Fruit fly (Drosophila melanogaster) whole organism, prepupa: Measurements from ENCODE around the gene CG14223.
A peak's percentile ranks its signal among the peaks of the same experiment; 100 is the strongest.

Source experiments
- Blimp-1 ChIP-seq: fragments of 200-800 bp; sonication (Bioruptor generic); optimal IDR thresholded peaks from 3 replicates; lab custom pipeline; 2017; ENCODE audit warnings: missing biosample characterization, missing genetic modification characterization, mild to moderate bottlenecking, moderate library complexity, missing genetic modification reagents
- CG10631 ChIP-seq: fragments of 200-800 bp; sonication (Bioruptor generic); optimal IDR thresholded peaks from 2 replicates; lab custom pipeline; 2016; ENCODE audit warnings: missing biosample characterization, missing genetic modification characterization
- CG10669 ChIP-seq: fragments of 200-800 bp; sonication (Bioruptor generic); optimal IDR thresholded peaks from 3 replicates; lab custom pipeline; 2018; ENCODE audit warnings: missing biosample characterization, mild to moderate bottlenecking, missing genetic modification characterization, moderate library complexity
- CG11294 ChIP-seq: fragments of 200-800 bp; sonication (Bioruptor generic); IDR thresholded peaks from 2 replicates; pipeline ENCODE4 v1.3.6; 2022; ENCODE audit warnings: missing biosample characterization, missing genetic modification characterization
- CG11762 ChIP-seq: fragments of 200-800 bp; sonication (Bioruptor generic); optimal IDR thresholded peaks from 3 replicates; lab custom pipeline; 2016; ENCODE audit warnings: missing biosample characterization, missing genetic modification characterization; ENCODE audit not compliant: insufficient read depth
- CG15336 ChIP-seq: fragments of 200-800 bp; sonication (Bioruptor generic); IDR thresholded peaks from 2 replicates; pipeline ENCODE4 v1.3.6; 2022; ENCODE audit warnings: missing biosample characterization, missing genetic modification characterization
- CG1621 ChIP-seq: fragments of 200-800 bp; sonication (Bioruptor generic); optimal IDR thresholded peaks from 3 replicates; lab custom pipeline; 2018; ENCODE audit warnings: missing biosample characterization, mild to moderate bottlenecking, missing genetic modification characterization
- CG16779 ChIP-seq: fragments of 200-800 bp; sonication (Bioruptor generic); optimal IDR thresholded peaks from 3 replicates; lab custom pipeline; 2017; ENCODE audit warnings: missing biosample characterization, mild to moderate bottlenecking, missing genetic modification characterization
- CG31627 ChIP-seq: fragments of 200-800 bp; sonication (Bioruptor generic); optimal IDR thresholded peaks from 3 replicates; lab custom pipeline; 2016; ENCODE audit warnings: missing biosample characterization, missing genetic modification characterization
- CG32006 ChIP-seq: fragments of 200-800 bp; sonication (Bioruptor generic); optimal IDR thresholded peaks from 3 replicates; lab custom pipeline; 2017; ENCODE audit warnings: missing biosample characterization, mild to moderate bottlenecking, missing genetic modification characterization
- CG34406 ChIP-seq: fragments of 200-800 bp; sonication (Bioruptor generic); optimal IDR thresholded peaks from 3 replicates; lab custom pipeline; 2016; ENCODE audit warnings: missing biosample characterization, missing genetic modification characterization
- CG3919 ChIP-seq: fragments of 200-800 bp; sonication (Bioruptor generic); optimal IDR thresholded peaks from 3 replicates; lab custom pipeline; 2016; ENCODE audit warnings: missing biosample characterization, missing genetic modification characterization
- CG4318 ChIP-seq: fragments of 200-800 bp; sonication (Bioruptor generic); optimal IDR thresholded peaks from 3 replicates; lab custom pipeline; 2017; ENCODE audit warnings: missing biosample characterization, mild to moderate bottlenecking, missing genetic modification characterization
- CG6276 ChIP-seq: fragments of 200-800 bp; sonication (Bioruptor generic); optimal IDR thresholded peaks from 2 replicates; lab custom pipeline; 2017; ENCODE audit warnings: missing biosample characterization, mild to moderate bottlenecking, missing genetic modification characterization
- CG6792 ChIP-seq: fragments of 200-800 bp; sonication (Bioruptor generic); optimal IDR thresholded peaks from 3 replicates; lab custom pipeline; 2016; ENCODE audit warnings: missing biosample characterization, missing genetic modification characterization
- CG6808 ChIP-seq: fragments of 200-800 bp; sonication (Bioruptor generic); optimal IDR thresholded peaks from 3 replicates; lab custom pipeline; 2017; ENCODE audit warnings: missing biosample characterization, missing genetic modification characterization, mild to moderate bottlenecking, moderate library complexity, missing genetic modification reagents
- CG8319 ChIP-seq: fragments of 200-800 bp; sonication (Bioruptor generic); optimal IDR thresholded peaks from 3 replicates; lab custom pipeline; 2016; ENCODE audit warnings: missing biosample characterization, missing genetic modification characterization
- CG8632 ChIP-seq: fragments of 200-800 bp; sonication (Bioruptor generic); optimal IDR thresholded peaks from 3 replicates; lab custom pipeline; 2016; ENCODE audit warnings: missing biosample characterization, missing genetic modification characterization
- Eip75B ChIP-seq: fragments of 200-800 bp; sonication (Bioruptor generic); optimal IDR thresholded peaks from 3 replicates; lab custom pipeline; 2016; ENCODE audit warnings: missing biosample characterization, missing genetic modification characterization
- Eip78C ChIP-seq: fragments of 200-800 bp; sonication (Bioruptor generic); peaks from one replicate; lab custom pipeline; 2016; ENCODE audit warnings: missing biosample characterization, missing genetic modification characterization
- Eip93F ChIP-seq: fragments of 200-800 bp; sonication (Bioruptor generic); optimal IDR thresholded peaks from 2 replicates; lab custom pipeline; 2016; ENCODE audit warnings: missing biosample characterization, mild to moderate bottlenecking, missing genetic modification characterization
- Ets21C ChIP-seq: fragments of 200-800 bp; sonication (Bioruptor generic); optimal IDR thresholded peaks from 3 replicates; lab custom pipeline; 2016; ENCODE audit warnings: missing biosample characterization, missing genetic modification characterization
- Ets96B ChIP-seq: fragments of 200-800 bp; optimal IDR thresholded peaks from 2 replicates; lab custom pipeline; 2019; ENCODE audit warnings: missing biosample characterization, mild to moderate bottlenecking, missing genetic modification characterization, moderate library complexity
- Gug ChIP-seq: fragments of 200-800 bp; sonication (Bioruptor generic); IDR thresholded peaks from 2 replicates; pipeline ENCODE4 v1.3.6; 2022; ENCODE audit warnings: missing biosample characterization, missing genetic modification characterization
- Hr38 ChIP-seq: sonication (Bioruptor generic); optimal IDR thresholded peaks from 2 replicates; lab custom pipeline; 2016; ENCODE audit warnings: missing biosample characterization, missing genetic modification characterization
- Hr39 ChIP-seq: fragments of 200-800 bp; sonication (Bioruptor generic); optimal IDR thresholded peaks from 2 replicates; lab custom pipeline; 2016; ENCODE audit warnings: missing biosample characterization, missing genetic modification characterization
- Hr4 ChIP-seq: fragments of 200-800 bp; sonication (Bioruptor generic); optimal IDR thresholded peaks from 3 replicates; lab custom pipeline; 2016; ENCODE audit warnings: missing biosample characterization, missing genetic modification characterization
- Lpt ChIP-seq: fragments of 200-800 bp; sonication (Bioruptor generic); optimal IDR thresholded peaks from 3 replicates; lab custom pipeline; 2016; ENCODE audit warnings: missing biosample characterization, missing genetic modification characterization
- OdsH ChIP-seq: fragments of 200-800 bp; sonication (Bioruptor generic); optimal IDR thresholded peaks from 3 replicates; lab custom pipeline; 2016; ENCODE audit warnings: missing biosample characterization, missing genetic modification characterization
- Smox ChIP-seq: fragments of 200-800 bp; sonication (Bioruptor generic); optimal IDR thresholded peaks from 3 replicates; lab custom pipeline; 2016; ENCODE audit warnings: missing biosample characterization, missing genetic modification characterization
- Sox102F ChIP-seq: fragments of 200-800 bp; sonication (Bioruptor generic); optimal IDR thresholded peaks from 2 replicates; lab custom pipeline; 2016; ENCODE audit warnings: missing biosample characterization, mild to moderate bottlenecking, missing genetic modification characterization
- Sox14 ChIP-seq: fragments of 200-800 bp; sonication (Bioruptor generic); optimal IDR thresholded peaks from 3 replicates; lab custom pipeline; 2016; ENCODE audit warnings: missing biosample characterization, missing genetic modification characterization
- Sox15 ChIP-seq: fragments of 200-800 bp; sonication (Bioruptor generic); optimal IDR thresholded peaks from 3 replicates; lab custom pipeline; 2016; ENCODE audit warnings: missing biosample characterization, missing genetic modification characterization
- acj6 ChIP-seq: fragments of 200-800 bp; sonication (Bioruptor generic); optimal IDR thresholded peaks from 3 replicates; lab custom pipeline; 2016; ENCODE audit warnings: missing biosample characterization, missing genetic modification characterization
- cyc ChIP-seq: fragments of 200-800 bp; sonication (Bioruptor generic); optimal IDR thresholded peaks from 3 replicates; lab custom pipeline; 2016; ENCODE audit warnings: missing biosample characterization, missing genetic modification characterization
- dac ChIP-seq: fragments of 200-800 bp; sonication (Bioruptor generic); optimal IDR thresholded peaks from 2 replicates; lab custom pipeline; 2017; ENCODE audit warnings: missing biosample characterization, mild to moderate bottlenecking, missing genetic modification characterization
- dsx ChIP-seq: fragments of 200-800 bp; optimal IDR thresholded peaks from 3 replicates; lab custom pipeline; 2019; ENCODE audit warnings: missing biosample characterization, mild to moderate bottlenecking, missing genetic modification characterization, moderate library complexity; ENCODE audit not compliant: poor library complexity, severe bottlenecking
- eg ChIP-seq: fragments of 200-800 bp; sonication (Bioruptor generic); IDR thresholded peaks from 3 replicates; pipeline ENCODE4 v1.3.6; 2022; ENCODE audit warnings: missing biosample characterization, missing genetic modification characterization
- esn ChIP-seq: fragments of 200-800 bp; sonication (Bioruptor generic); optimal IDR thresholded peaks from 2 replicates; lab custom pipeline; 2016; ENCODE audit warnings: missing biosample characterization, mild to moderate bottlenecking, missing genetic modification characterization, moderate library complexity
- fd59A ChIP-seq: fragments of 200-800 bp; sonication (Bioruptor generic); optimal IDR thresholded peaks from 2 replicates; lab custom pipeline; 2017; ENCODE audit warnings: missing biosample characterization, mild to moderate bottlenecking, missing genetic modification characterization, missing genetic modification reagents
- fd85E ChIP-seq: fragments of 200-800 bp; sonication (Bioruptor generic); optimal IDR thresholded peaks from 3 replicates; lab custom pipeline; 2016; ENCODE audit warnings: missing biosample characterization, missing genetic modification characterization
- fkh ChIP-seq: fragments of 200-800 bp; sonication (Bioruptor generic); optimal IDR thresholded peaks from 3 replicates; lab custom pipeline; 2017; ENCODE audit warnings: missing biosample characterization, mild to moderate bottlenecking, missing genetic modification characterization, moderate library complexity
- lz ChIP-seq: fragments of 200-800 bp; sonication (Bioruptor generic); optimal IDR thresholded peaks from 3 replicates; lab custom pipeline; 2016; ENCODE audit warnings: missing biosample characterization, missing genetic modification characterization
- net ChIP-seq: fragments of 200-800 bp; sonication (Bioruptor generic); optimal IDR thresholded peaks from 3 replicates; lab custom pipeline; 2016; ENCODE audit warnings: missing biosample characterization, missing genetic modification characterization
- pdm3 ChIP-seq: fragments of 200-800 bp; sonication (Bioruptor generic); optimal IDR thresholded peaks from 3 replicates; lab custom pipeline; 2016; ENCODE audit warnings: missing biosample characterization, missing genetic modification characterization
- salr ChIP-seq, 2 experiments: fragments of 200-800 bp; sonication (Bioruptor generic); optimal IDR thresholded peaks; 3 replicates each; lab custom pipeline; 2016 to 2018; ENCODE audit warnings: missing biosample characterization in 2 of 2, missing genetic modification characterization in 2 of 2, mild to moderate bottlenecking in 1 of 2
- spab ChIP-seq: fragments of 200-800 bp; sonication (Bioruptor generic); optimal IDR thresholded peaks from 2 replicates; lab custom pipeline; 2017; ENCODE audit warnings: missing biosample characterization, mild to moderate bottlenecking, missing genetic modification characterization, missing genetic modification reagents
- svp ChIP-seq: fragments of 200-800 bp; sonication (Bioruptor generic); peaks from one replicate; lab custom pipeline; 2016; ENCODE audit warnings: missing biosample characterization, missing genetic modification characterization
- vri ChIP-seq: fragments of 200-800 bp; sonication (Bioruptor generic); optimal IDR thresholded peaks from 3 replicates; lab custom pipeline; 2016; ENCODE audit warnings: missing biosample characterization, mild to moderate bottlenecking, missing genetic modification characterization

Gene CG14223

dm6 chrX:19684048-19684447 is 20.3 kb upstream of the CG14223 start:
- TF ChIP-seq net (GFP tag; lab: Kevin White, UChicago) = no peak

dm6 chrX:19683040-19683875 is 19.5 kb upstream of the CG14223 start, which contains the start of the genes dome and Ubqn:
dome (minus strand) TSS chrX:19683518.
Ubqn (plus strand) TSS chrX:19683808.
- TF ChIP-seq CG10669 (no peak), fd85E (no peak), CG4318 (GFP tag; lab: Kevin White, UChicago) (no peak), salr (GFP tag; optimal IDR thresholded peaks at IDR 0.05; lab: Kevin White, UChicago) (no peak), Hr39 (GFP tag; lab: Kevin White, UChicago) (no peak), cyc (GFP tag; lab: Kevin White, UChicago) (no peak), dsx (GFP tag; lab: Kevin White, UChicago) (peak; percentile 9), CG15336 (peak; percentile 49; the same call in 1 of the 2 replicates), Sox102F (GFP tag; lab: Kevin White, UChicago) (no peak), pdm3 (GFP tag; lab: Kevin White, UChicago) (no peak), lz (GFP tag; lab: Kevin White, UChicago) (no peak), Gug (no peak), CG6808 (GFP tag; lab: Kevin White, UChicago) (no peak), CG10631 (GFP tag; lab: Kevin White, UChicago) (no peak), CG8319 (GFP tag; lab: Kevin White, UChicago) (no peak), CG11294 (no peak), svp (no peak), Blimp-1 (peak; percentile 44), CG31627 (GFP tag; lab: Kevin White, UChicago) (no peak), CG8632 (GFP tag; lab: Kevin White, UChicago) (no peak), Eip78C (GFP tag; lab: Kevin White, UChicago) (peak; percentile 77), CG6792 (GFP tag; lab: Kevin White, UChicago) (no peak), eg (0 out of 3 replicates have a peak, but pooled peaks have one; percentile 22), net (GFP tag; lab: Kevin White, UChicago) (peak; percentile 45), vri (no peak), fkh (no peak), Ets96B (tag; lab: Kevin White, UChicago) (no peak), CG6276 (GFP tag; lab: Kevin White, UChicago) (no peak), Ets21C (GFP tag; lab: Kevin White, UChicago) (no peak), OdsH (GFP tag; lab: Kevin White, UChicago) (no peak), Hr4 (GFP tag; lab: Kevin White, UChicago) (no peak), Eip75B (no peak), spab (GFP tag; lab: Kevin White, UChicago) (no peak), Eip93F (GFP tag; lab: Kevin White, UChicago) (no peak), dac (GFP tag; lab: Kevin White, UChicago) (no peak), CG16779 (no peak), Lpt (GFP tag; lab: Kevin White, UChicago) (no peak), esn (GFP tag; lab: Kevin White, UChicago) (no peak), CG11762 (GFP tag; lab: Kevin White, UChicago) (no peak), CG3919 (no peak), CG1621 (no peak), Hr38 (no peak), CG32006 (GFP tag; lab: Kevin White, UChicago) (no peak), Sox15 (GFP tag; lab: Kevin White, UChicago) (no peak), CG34406 (GFP tag; lab: Kevin White, UChicago) (no peak), Sox14 (GFP tag; lab: Kevin White, UChicago) (peak; percentile 8), fd59A (GFP tag; lab: Kevin White, UChicago) (no peak), acj6 (GFP tag; lab: Kevin White, UChicago) (no peak), Smox (GFP tag; lab: Kevin White, UChicago) (no peak)
